Worm (Caenorhabditis elegans): ENCODE results near the gene alh-5.

ce11 chrV:2035545-2035944 lies 36.2 kb upstream of the alh-5 start, which contains the start of gene srab-23:
- TF ChIP-seq hmbx-1 (tag; optimal IDR thresholded peaks at IDR 0.05) = no peak
- TF ChIP-seq scrt-1 (GFP tag; IDR thresholded peaks at IDR 0.05) = no peak
